Worm (Caenorhabditis elegans) whole organism, L1 larva: ENCODE data around the gene T05H4.15.

ENCODE experiments used
- C16A3.4 ChIP-seq: fragments of 150-350 bp; optimal IDR thresholded peaks from 2 replicates; lab custom pipeline; 2014; ENCODE audit warnings: missing biosample characterization, missing genetic modification characterization
- F16B12.6 ChIP-seq: fragments of 150-350 bp; optimal IDR thresholded peaks from 2 replicates; lab custom pipeline; 2014; ENCODE audit warnings: missing biosample characterization, missing genetic modification characterization
- ama-1 ChIP-seq: fragments of 150-350 bp; optimal IDR thresholded peaks from 2 replicates; lab custom pipeline; 2014
- blmp-1 ChIP-seq: fragments of 150-350 bp; optimal IDR thresholded peaks from 2 replicates; lab custom pipeline; 2014; ENCODE audit warnings: missing biosample characterization, missing genetic modification characterization
- ceh-82 ChIP-seq, 3 experiments: fragments of 150-350 bp in 1 of 3; sonication (generic microtip) in 2 of 3; optimal IDR thresholded peaks; 2 replicates each; lab custom pipeline; 2014 to 2017; ENCODE audit warnings: missing biosample characterization in 3 of 3, missing genetic modification characterization in 3 of 3
- ces-1 ChIP-seq: fragments of 150-350 bp; optimal IDR thresholded peaks from 2 replicates; lab custom pipeline; 2014; ENCODE audit warnings: missing biosample characterization, missing genetic modification reagents, missing genetic modification characterization
- dpl-1 ChIP-seq, 3 experiments: fragments of 150-350 bp in 2 of 3; sonication (generic microtip) in 1 of 3; optimal IDR thresholded peaks; 2 replicates each; lab custom pipeline; 2014 to 2017; ENCODE audit warnings: missing biosample characterization in 3 of 3, missing genetic modification characterization in 3 of 3, missing genetic modification reagents in 3 of 3
- dsc-1 ChIP-seq: sonication (generic microtip); optimal IDR thresholded peaks from 2 replicates; lab custom pipeline; 2016; ENCODE audit warnings: mild to moderate bottlenecking, missing genetic modification characterization, missing compliant biosample characterization
- efl-1 ChIP-seq, 4 experiments: fragments of 150-350 bp; optimal IDR thresholded peaks in 3 of 4; peaks in 1 of 4; 1 replicate in 1 of 4; 2 replicates in 3 of 4; lab custom pipeline; 2014; ENCODE audit warnings: missing biosample characterization in 2 of 4, missing genetic modification characterization in 2 of 4, missing genetic modification reagents in 2 of 4
- ets-5 ChIP-seq: fragments of 200-800 bp; sonication (Bioruptor generic); IDR thresholded peaks from 2 replicates; pipeline ENCODE4 v1.3.6; 2022; ENCODE audit warnings: missing genetic modification characterization, missing compliant biosample characterization
- fkh-4 ChIP-seq: sonication (generic microtip); optimal IDR thresholded peaks from 2 replicates; lab custom pipeline; 2016; ENCODE audit warnings: missing compliant biosample characterization, missing genetic modification characterization, borderline replicate concordance
- grh-1 ChIP-seq: fragments of 200-800 bp; sonication (Bioruptor generic); IDR thresholded peaks from 2 replicates; pipeline ENCODE4 v1.3.6; 2022; ENCODE audit warnings: missing genetic modification reagents, missing genetic modification characterization, missing compliant biosample characterization
- hpl-2 ChIP-seq: fragments of 150-350 bp; optimal IDR thresholded peaks from 2 replicates; lab custom pipeline; 2014; ENCODE audit warnings: missing biosample characterization, missing genetic modification reagents, missing genetic modification characterization
- irx-1 ChIP-seq: sonication (generic microtip); optimal IDR thresholded peaks from 2 replicates; lab custom pipeline; 2016; ENCODE audit warnings: missing genetic modification characterization, missing compliant biosample characterization
- isw-1 ChIP-seq: fragments of 200-800 bp; sonication (Bioruptor generic); IDR thresholded peaks from 2 replicates; pipeline ENCODE4 v1.3.6; 2022; ENCODE audit warnings: missing genetic modification characterization, missing compliant biosample characterization
- jun-1 ChIP-seq: fragments of 150-350 bp; optimal IDR thresholded peaks from 2 replicates; lab custom pipeline; 2014; ENCODE audit warnings: missing biosample characterization, missing genetic modification reagents, missing genetic modification characterization
- lin-13 ChIP-seq: fragments of 150-350 bp; optimal IDR thresholded peaks from 2 replicates; lab custom pipeline; 2014; ENCODE audit warnings: missing biosample characterization, missing genetic modification reagents, missing genetic modification characterization
- lin-14 ChIP-seq: fragments of 200-800 bp; sonication (Bioruptor generic); optimal IDR thresholded peaks from 2 replicates; lab custom pipeline; 2018; ENCODE audit warnings: mild to moderate bottlenecking, missing genetic modification characterization, moderate library complexity, missing compliant biosample characterization
- lin-35 ChIP-seq, 2 experiments: fragments of 150-350 bp; optimal IDR thresholded peaks; 2 replicates each; lab custom pipeline; 2014; ENCODE audit warnings: missing biosample characterization in 2 of 2, missing genetic modification characterization in 2 of 2, missing genetic modification reagents in 2 of 2
- lin-39 ChIP-seq: fragments of 150-350 bp; optimal IDR thresholded peaks from 2 replicates; lab custom pipeline; 2014; ENCODE audit warnings: missing biosample characterization, missing genetic modification reagents, missing genetic modification characterization
- lsy-2 ChIP-seq, 2 experiments: fragments of 150-350 bp; optimal IDR thresholded peaks; 2 replicates each; lab custom pipeline; 2014; ENCODE audit warnings: missing biosample characterization in 2 of 2, missing genetic modification characterization in 2 of 2
- mef-2 ChIP-seq: fragments of 150-350 bp; optimal IDR thresholded peaks from 2 replicates; lab custom pipeline; 2014; ENCODE audit warnings: missing biosample characterization, missing genetic modification characterization
- mep-1 ChIP-seq: fragments of 150-350 bp; optimal IDR thresholded peaks from 2 replicates; lab custom pipeline; 2014; ENCODE audit warnings: missing biosample characterization, missing genetic modification characterization
- nhr-11 ChIP-seq: fragments of 150-350 bp; optimal IDR thresholded peaks from 2 replicates; lab custom pipeline; 2014; ENCODE audit warnings: missing biosample characterization, missing genetic modification characterization
- nhr-12 ChIP-seq: sonication (generic microtip); optimal IDR thresholded peaks from 2 replicates; lab custom pipeline; 2017; ENCODE audit warnings: missing biosample characterization, missing genetic modification characterization
- nhr-20 ChIP-seq: sonication (generic microtip); optimal IDR thresholded peaks from 2 replicates; lab custom pipeline; 2016; ENCODE audit warnings: mild to moderate bottlenecking, missing genetic modification characterization, missing compliant biosample characterization
- nhr-47 ChIP-seq: sonication (generic microtip); optimal IDR thresholded peaks from 2 replicates; lab custom pipeline; 2016; ENCODE audit warnings: mild to moderate bottlenecking, missing genetic modification characterization, moderate library complexity, missing compliant biosample characterization
- nhr-71 ChIP-seq: sonication (generic microtip); optimal IDR thresholded peaks from 2 replicates; lab custom pipeline; 2016; ENCODE audit warnings: mild to moderate bottlenecking, missing genetic modification characterization, moderate library complexity, missing compliant biosample characterization
- nhr-77 ChIP-seq: fragments of 150-350 bp; optimal IDR thresholded peaks from 2 replicates; lab custom pipeline; 2014; ENCODE audit warnings: missing biosample characterization, missing genetic modification characterization
- nhr-85 ChIP-seq: sonication (generic microtip); peaks from one replicate; lab custom pipeline; 2016; ENCODE audit warnings: missing genetic modification characterization, inconsistent platforms, missing compliant biosample characterization
- nhr-90 ChIP-seq: sonication (generic microtip); optimal IDR thresholded peaks from 2 replicates; lab custom pipeline; 2016; ENCODE audit warnings: mild to moderate bottlenecking, missing genetic modification characterization, missing compliant biosample characterization; ENCODE audit not compliant: poor library complexity
- rnt-1 ChIP-seq: sonication (generic microtip); optimal IDR thresholded peaks from 2 replicates; lab custom pipeline; 2016; ENCODE audit warnings: mild to moderate bottlenecking, missing genetic modification characterization, moderate library complexity, missing compliant biosample characterization
- snpc-4 ChIP-seq: fragments of 150-350 bp; optimal IDR thresholded peaks from 2 replicates; lab custom pipeline; 2014; ENCODE audit warnings: missing biosample characterization, missing genetic modification characterization
- snu-23 ChIP-seq: sonication (generic microtip); optimal IDR thresholded peaks from 2 replicates; lab custom pipeline; 2016; ENCODE audit warnings: missing genetic modification characterization, missing compliant biosample characterization
- swsn-7 ChIP-seq: sonication (generic microtip); optimal IDR thresholded peaks from 2 replicates; lab custom pipeline; 2016; ENCODE audit warnings: missing genetic modification characterization, missing compliant biosample characterization
- tbx-2 ChIP-seq: sonication (generic microtip); optimal IDR thresholded peaks from 2 replicates; lab custom pipeline; 2016; ENCODE audit warnings: missing genetic modification characterization, missing compliant biosample characterization
- unc-130 ChIP-seq: fragments of 150-350 bp; optimal IDR thresholded peaks from 2 replicates; lab custom pipeline; 2017; ENCODE audit warnings: missing biosample characterization, missing genetic modification characterization, inconsistent platforms
- unc-30 ChIP-seq: sonication (generic microtip); optimal IDR thresholded peaks from 2 replicates; lab custom pipeline; 2017; ENCODE audit warnings: missing biosample characterization, missing genetic modification characterization
- unc-62 ChIP-seq: fragments of 150-350 bp; optimal IDR thresholded peaks from 2 replicates; lab custom pipeline; 2014; ENCODE audit warnings: missing biosample characterization, missing genetic modification reagents, missing genetic modification characterization
- unc-86 ChIP-seq: sonication (generic microtip); optimal IDR thresholded peaks from 2 replicates; lab custom pipeline; 2016; ENCODE audit warnings: missing genetic modification characterization, missing compliant biosample characterization
- xbp-1 ChIP-seq: sonication (generic microtip); optimal IDR thresholded peaks from 2 replicates; lab custom pipeline; 2016; ENCODE audit warnings: missing genetic modification characterization, missing compliant biosample characterization
- zag-1 ChIP-seq: fragments of 150-350 bp; optimal IDR thresholded peaks from 2 replicates; lab custom pipeline; 2014; ENCODE audit warnings: missing biosample characterization, missing genetic modification characterization
- zip-4 ChIP-seq: fragments of 200-800 bp; sonication (Bioruptor generic); optimal IDR thresholded peaks from 2 replicates; lab custom pipeline; 2018; ENCODE audit warnings: mild to moderate bottlenecking, missing genetic modification characterization, moderate library complexity, missing compliant biosample characterization
- ztf-11 ChIP-seq, 2 experiments: sonication (generic microtip); optimal IDR thresholded peaks; 2 replicates each; lab custom pipeline; 2016 to 2017; ENCODE audit warnings: missing genetic modification characterization in 2 of 2, missing biosample characterization in 1 of 2, missing compliant biosample characterization in 1 of 2

Gene T05H4.15

ce11 chrV:6427433-6427832 is 14.1 kb downstream of the T05H4.15 start:
- TF ChIP-seq nhr-71 (tag; lab: Kevin White, UChicago) (peak; percentile 65), snu-23 (GFP tag; lab: Kevin White, UChicago) (peak; percentile 55), isw-1 (GFP tag; lab: Robert Waterston, UW) (peak; percentile 15; the same call in 1 of the 2 replicates), nhr-77 (tag; lab: Kevin White, UChicago) (no peak), efl-1 (optimal IDR thresholded peaks at IDR 0.05; lab: Kevin White, UChicago) (peak; percentile 55 to 57), efl-1 (GFP tag; optimal IDR thresholded peaks at IDR 0.05 in 1 of 2; lab: Kevin White, UChicago) (peak; percentile 58 to 92), nhr-85 (tag; lab: Kevin White, UChicago) (peak; percentile 62), swsn-7 (tag; lab: Kevin White, UChicago) (peak; percentile 29), nhr-20 (tag; lab: Kevin White, UChicago) (peak; percentile 52), jun-1 (tag; lab: Kevin White, UChicago) (peak; percentile 32), snpc-4 (tag; lab: Kevin White, UChicago) (no peak), dpl-1 (GFP tag; optimal IDR thresholded peaks at IDR 0.05; lab: Kevin White, UChicago) (peak; percentile 13 to 62 (median 57)), ceh-82 (tag; optimal IDR thresholded peaks at IDR 0.05; lab: Kevin White, UChicago) (peak in 2 of 3 experiments; percentile 14 to 45), fkh-4 (no peak), unc-130 (tag; lab: Kevin White, UChicago) (peak; percentile 17), nhr-47 (tag; lab: Kevin White, UChicago) (peak; percentile 48), mep-1 (tag; lab: Kevin White, UChicago) (peak; percentile 23), C16A3.4 (peak; percentile 51), xbp-1 (tag; lab: Kevin White, UChicago) (peak; percentile 63), nhr-90 (peak; percentile 44), unc-86 (tag; lab: Kevin White, UChicago) (no peak), lsy-2 (tag; optimal IDR thresholded peaks at IDR 0.05; lab: Kevin White, UChicago) (peak; percentile 58 to 87), lin-35 (GFP tag; optimal IDR thresholded peaks at IDR 0.05; lab: Kevin White, UChicago) (peak; percentile 57 to 66), rnt-1 (tag; lab: Kevin White, UChicago) (peak; percentile 80), dsc-1 (peak; percentile 12), mef-2 (tag; lab: Kevin White, UChicago) (no peak), blmp-1 (tag; lab: Kevin White, UChicago) (peak; percentile 17), lin-14 (GFP tag; lab: Kevin White, UChicago) (peak; percentile 40), tbx-2 (tag; lab: Kevin White, UChicago) (peak; percentile 9), lin-39 (tag; lab: Kevin White, UChicago) (no peak), unc-62 (no peak), F16B12.6 (tag; lab: Kevin White, UChicago) (peak; percentile 89), zip-4 (no peak)

ce11 chrV:6426843-6427242 is 14.7 kb downstream of the T05H4.15 start, which contains the start of gene atp-4:
Gene atp-4 (minus strand): TSS chrV:6427112.
- TF ChIP-seq grh-1 (GFP tag; lab: Robert Waterston, UW) (peak; percentile 27; the same call in 1 of the 2 replicates), ets-5 (no peak)

ce11 chrV:6425927-6426326 is 15.6 kb downstream of the T05H4.15 start, which contains the start of gene T05H4.11:
Gene T05H4.11 (minus strand): TSS chrV:6426261.
- TF ChIP-seq nhr-71 (tag; lab: Kevin White, UChicago) (peak; percentile 37), unc-30 (tag; lab: Kevin White, UChicago) (no peak), ces-1 (no peak), irx-1 (tag; lab: Kevin White, UChicago) (no peak), zip-4 (no peak), rnt-1 (tag; lab: Kevin White, UChicago) (no peak), dsc-1 (no peak), ama-1 (lab: Kevin White, UChicago) (peak; percentile 14), C16A3.4 (no peak), nhr-85 (tag; lab: Kevin White, UChicago) (peak; percentile 31), lin-13 (GFP tag; lab: Kevin White, UChicago) (no peak), efl-1 (optimal IDR thresholded peaks at IDR 0.05; lab: Kevin White, UChicago) (peak in 1 of 2 experiments; percentile 18), efl-1 (GFP tag; optimal IDR thresholded peaks at IDR 0.05 in 1 of 2; lab: Kevin White, UChicago) (no peak), lin-14 (GFP tag; lab: Kevin White, UChicago) (no peak), hpl-2 (GFP tag; lab: Kevin White, UChicago) (no peak), ztf-11 (tag; optimal IDR thresholded peaks at IDR 0.05; lab: Kevin White, UChicago) (no peak), nhr-12 (tag; lab: Kevin White, UChicago) (no peak), nhr-11 (no peak), zag-1 (tag; lab: Kevin White, UChicago) (no peak)
